Worm (Caenorhabditis elegans) whole organism, young adult: ENCODE results near the gene F22H10.11.
A peak's percentile ranks its signal among the peaks of the same experiment; 100 is the strongest.

ENCODE experiments used
- B0035.1 ChIP-seq: sonication (generic microtip); optimal IDR thresholded peaks from 2 replicates; lab custom pipeline; 2016; ENCODE audit warnings: missing genetic modification characterization, mild to moderate bottlenecking, missing compliant biosample characterization, missing genotype, missing genetic modification reagents
- B0261.1 ChIP-seq: sonication (generic microtip); optimal IDR thresholded peaks from 2 replicates; lab custom pipeline; 2016; ENCODE audit warnings: mild to moderate bottlenecking, missing genetic modification characterization, moderate library complexity, missing compliant biosample characterization
- B0336.3 ChIP-seq: fragments of 200-800 bp; sonication (Bioruptor generic); IDR thresholded peaks from 2 replicates; pipeline ENCODE4 v1.3.6; 2022; ENCODE audit warnings: missing genetic modification characterization, missing compliant biosample characterization
- C06A6.2 ChIP-seq: fragments of 200-800 bp; sonication (Bioruptor generic); conservative IDR thresholded peaks from 2 replicates; pipeline ENCODE4 v1.3.6; 2022; ENCODE audit warnings: missing genetic modification characterization, missing compliant biosample characterization
- C17E4.6 ChIP-seq: fragments of 200-800 bp; sonication (Bioruptor generic); IDR thresholded peaks from 2 replicates; pipeline ENCODE4 v1.3.6; 2022; ENCODE audit warnings: missing genetic modification reagents, missing genetic modification characterization, missing compliant biosample characterization
- F10E7.11 ChIP-seq: sonication (generic microtip); optimal IDR thresholded peaks from 2 replicates; lab custom pipeline; 2017; ENCODE audit warnings: mild to moderate bottlenecking, missing genetic modification characterization, moderate library complexity, missing compliant biosample characterization
- F33H1.4 ChIP-seq: fragments of 200-800 bp; sonication (Bioruptor generic); IDR thresholded peaks from 2 replicates; pipeline ENCODE4 v1.3.6; 2022; ENCODE audit warnings: missing genetic modification reagents, missing genetic modification characterization, missing compliant biosample characterization
- F37B4.10 ChIP-seq: fragments of 200-800 bp; sonication (Bioruptor generic); IDR thresholded peaks from 2 replicates; pipeline ENCODE4 v1.3.6; 2022; ENCODE audit warnings: missing genetic modification characterization, missing compliant biosample characterization
- F49E8.2 ChIP-seq: sonication (generic microtip); optimal IDR thresholded peaks from 3 replicates; lab custom pipeline; 2017; ENCODE audit warnings: missing genetic modification characterization, mild to moderate bottlenecking, missing compliant biosample characterization, antibody characterized with exemption, moderate library complexity; ENCODE audit not compliant: insufficient read depth
- F52B5.7 ChIP-seq: sonication (generic microtip); optimal IDR thresholded peaks from 2 replicates; lab custom pipeline; 2016; ENCODE audit warnings: mild to moderate bottlenecking, missing genetic modification characterization, missing compliant biosample characterization
- F55B11.4 ChIP-seq: sonication (generic microtip); optimal IDR thresholded peaks from 2 replicates; lab custom pipeline; 2016; ENCODE audit warnings: missing compliant biosample characterization, missing genetic modification characterization, borderline replicate concordance; ENCODE audit not compliant: insufficient read depth
- Y95B8A.8 ChIP-seq: fragments of 200-800 bp; sonication (Bioruptor generic); IDR thresholded peaks from 2 replicates; pipeline ENCODE4 v1.3.6; 2022; ENCODE audit warnings: missing genetic modification reagents, missing genetic modification characterization, missing compliant biosample characterization
- akir-1 ChIP-seq: fragments of 200-800 bp; sonication (Bioruptor generic); optimal IDR thresholded peaks from 2 replicates; lab custom pipeline; 2018; ENCODE audit warnings: mild to moderate bottlenecking, missing genetic modification characterization, moderate library complexity, missing compliant biosample characterization
- atf-7 ChIP-seq: sonication (generic microtip); optimal IDR thresholded peaks from 2 replicates; lab custom pipeline; 2017; ENCODE audit warnings: mild to moderate bottlenecking, missing genetic modification characterization, missing compliant biosample characterization
- athp-1 ChIP-seq: sonication (generic microtip); optimal IDR thresholded peaks from 2 replicates; lab custom pipeline; 2017; ENCODE audit warnings: mild to moderate bottlenecking, missing genetic modification characterization, missing compliant biosample characterization
- attf-5 ChIP-seq: fragments of 200-800 bp; sonication (Bioruptor generic); optimal IDR thresholded peaks from 2 replicates; lab custom pipeline; 2018; ENCODE audit warnings: mild to moderate bottlenecking, missing genetic modification characterization, missing compliant biosample characterization
- cebp-1 ChIP-seq, 2 experiments: fragments of 200-800 bp in 1 of 2; sonication (Bioruptor generic) in 1 of 2; sonication (generic microtip) in 1 of 2; IDR thresholded peaks in 1 of 2; optimal IDR thresholded peaks in 1 of 2; 2 replicates each; pipeline versions ENCODE4 v1.3.6 to Lab custom; 2017 to 2022; ENCODE audit warnings: missing compliant biosample characterization in 2 of 2, missing genetic modification characterization in 2 of 2, mild to moderate bottlenecking in 1 of 2, missing genetic modification reagents in 1 of 2, moderate library complexity in 1 of 2
- cebp-2 ChIP-seq: fragments of 200-800 bp; sonication (Bioruptor generic); IDR thresholded peaks from 2 replicates; pipeline ENCODE4 v1.3.6; 2022; ENCODE audit warnings: missing genetic modification characterization, missing compliant biosample characterization
- ceh-40 ChIP-seq: fragments of 200-800 bp; sonication (Bioruptor generic); IDR thresholded peaks from 2 replicates; pipeline ENCODE4 v1.3.6; 2022; ENCODE audit warnings: missing genetic modification characterization, missing compliant biosample characterization
- ceh-58 ChIP-seq: fragments of 200-800 bp; sonication (Bioruptor generic); IDR thresholded peaks from 2 replicates; pipeline ENCODE4 v1.3.6; 2022; ENCODE audit warnings: missing genetic modification characterization, missing compliant biosample characterization
- ceh-79 ChIP-seq: sonication (generic microtip); optimal IDR thresholded peaks from 2 replicates; lab custom pipeline; 2017; ENCODE audit warnings: mild to moderate bottlenecking, missing genetic modification characterization, missing compliant biosample characterization
- ceh-91 ChIP-seq: fragments of 200-800 bp; sonication (Bioruptor generic); IDR thresholded peaks from 2 replicates; pipeline ENCODE4 v1.3.6; 2022; ENCODE audit warnings: missing genetic modification reagents, missing genetic modification characterization, missing compliant biosample characterization
- die-1 ChIP-seq: sonication (generic microtip); optimal IDR thresholded peaks from 2 replicates; lab custom pipeline; 2016; ENCODE audit warnings: missing genotype, mild to moderate bottlenecking, missing genetic modification characterization, missing compliant biosample characterization
- dpff-1 ChIP-seq: sonication (generic microtip); optimal IDR thresholded peaks from 2 replicates; lab custom pipeline; 2017; ENCODE audit warnings: mild to moderate bottlenecking, missing genetic modification characterization, missing compliant biosample characterization
- efl-1 ChIP-seq: fragments of 150-350 bp; optimal IDR thresholded peaks from 2 replicates; lab custom pipeline; 2014; ENCODE audit warnings: missing biosample characterization, missing genetic modification reagents, missing genetic modification characterization
- egrh-3 ChIP-seq: fragments of 200-800 bp; sonication (Bioruptor generic); IDR thresholded peaks from 2 replicates; pipeline ENCODE4 v1.3.6; 2022; ENCODE audit warnings: missing genetic modification reagents, missing genetic modification characterization, missing compliant biosample characterization
- ets-4 ChIP-seq: fragments of 200-800 bp; sonication (Bioruptor generic); optimal IDR thresholded peaks from 2 replicates; lab custom pipeline; 2018; ENCODE audit warnings: mild to moderate bottlenecking, missing genetic modification characterization, missing compliant biosample characterization
- hlh-12 ChIP-seq: sonication (generic microtip); optimal IDR thresholded peaks from 2 replicates; lab custom pipeline; 2016; ENCODE audit warnings: missing genetic modification characterization, missing compliant biosample characterization
- hmg-1.2 ChIP-seq: fragments of 200-800 bp; sonication (Bioruptor generic); IDR thresholded peaks from 2 replicates; pipeline ENCODE4 v1.3.6; 2022; ENCODE audit warnings: missing genetic modification reagents, missing genetic modification characterization, missing compliant biosample characterization
- hmg-20 ChIP-seq: fragments of 200-800 bp; sonication (Bioruptor generic); IDR thresholded peaks from 2 replicates; pipeline ENCODE4 v1.3.6; 2022; ENCODE audit warnings: missing genetic modification reagents, missing genetic modification characterization, missing compliant biosample characterization
- hrde-1 ChIP-seq: sonication (generic microtip); optimal IDR thresholded peaks from 2 replicates; lab custom pipeline; 2016; ENCODE audit warnings: missing genetic modification characterization, mild to moderate bottlenecking, missing compliant biosample characterization, moderate library complexity, missing genotype, missing genetic modification reagents, borderline replicate concordance
- lag-1 ChIP-seq: fragments of 200-800 bp; sonication (Bioruptor generic); IDR thresholded peaks from 2 replicates; pipeline ENCODE4 v1.3.6; 2022; ENCODE audit warnings: missing genetic modification reagents, missing genetic modification characterization, missing compliant biosample characterization
- let-526 ChIP-seq: fragments of 200-800 bp; sonication (Bioruptor generic); IDR thresholded peaks from 2 replicates; pipeline ENCODE4 v1.3.6; 2022; ENCODE audit warnings: missing genetic modification reagents, missing genetic modification characterization, missing compliant biosample characterization
- lin-35 ChIP-seq, 3 experiments: fragments of 150-350 bp in 2 of 3; sonication (generic microtip) in 1 of 3; optimal IDR thresholded peaks; 2 replicates each; lab custom pipeline; 2014 to 2018; ENCODE audit warnings: missing biosample characterization in 3 of 3, missing genetic modification characterization in 3 of 3, missing genetic modification reagents in 3 of 3
- lin-40 ChIP-seq: sonication (generic microtip); optimal IDR thresholded peaks from 2 replicates; lab custom pipeline; 2016; ENCODE audit warnings: missing genetic modification characterization, mild to moderate bottlenecking, missing compliant biosample characterization, missing genotype, missing genetic modification reagents
- lsy-27 ChIP-seq: sonication (generic microtip); optimal IDR thresholded peaks from 2 replicates; lab custom pipeline; 2017; ENCODE audit warnings: missing genetic modification characterization, mild to moderate bottlenecking, missing compliant biosample characterization, antibody characterized with exemption, missing genotype, borderline replicate concordance; ENCODE audit not compliant: insufficient read depth
- madf-8 ChIP-seq: fragments of 200-800 bp; sonication (Bioruptor generic); conservative IDR thresholded peaks from 2 replicates; pipeline ENCODE4 v1.3.6; 2022; ENCODE audit warnings: missing genetic modification reagents, missing genetic modification characterization, missing compliant biosample characterization
- mcd-1 ChIP-seq: fragments of 200-800 bp; sonication (Bioruptor generic); IDR thresholded peaks from 2 replicates; pipeline ENCODE4 v1.3.6; 2022; ENCODE audit warnings: missing genetic modification reagents, missing genetic modification characterization, missing compliant biosample characterization
- mes-4 ChIP-seq: sonication (generic microtip); optimal IDR thresholded peaks from 2 replicates; lab custom pipeline; 2016; ENCODE audit warnings: missing genotype, missing genetic modification characterization, missing compliant biosample characterization
- nhr-179 ChIP-seq: sonication (generic microtip); optimal IDR thresholded peaks from 2 replicates; lab custom pipeline; 2016; ENCODE audit warnings: mild to moderate bottlenecking, missing genetic modification characterization, missing compliant biosample characterization
- sea-2 ChIP-seq: fragments of 200-800 bp; sonication (Bioruptor generic); IDR thresholded peaks from 2 replicates; pipeline ENCODE4 v1.3.6; 2022; ENCODE audit warnings: missing genetic modification characterization, missing compliant biosample characterization
- snpc-1.3 ChIP-seq: sonication (generic microtip); optimal IDR thresholded peaks from 2 replicates; lab custom pipeline; 2017; ENCODE audit warnings: missing genetic modification characterization, mild to moderate bottlenecking, missing compliant biosample characterization, antibody characterized with exemption, moderate library complexity, missing genotype, missing genetic modification reagents; ENCODE audit not compliant: insufficient read depth
- snpc-4 ChIP-seq, 5 experiments: fragments of 150-350 bp in 1 of 5; sonication (generic microtip) in 4 of 5; optimal IDR thresholded peaks; 2 replicates each; lab custom pipeline; 2014 to 2018; ENCODE audit warnings: missing genetic modification characterization in 5 of 5, missing biosample characterization in 3 of 5, antibody characterized with exemption in 2 of 5, mild to moderate bottlenecking in 2 of 5, missing compliant biosample characterization in 2 of 5, missing genotype in 2 of 5, moderate library complexity in 2 of 5, missing genetic modification reagents in 1 of 5
- tbp1 ChIP-seq: fragments of 200-800 bp; sonication (Bioruptor generic); optimal IDR thresholded peaks from 2 replicates; lab custom pipeline; 2018; ENCODE audit warnings: mild to moderate bottlenecking, missing genetic modification characterization, missing compliant biosample characterization
- xnd-1 ChIP-seq: sonication (generic microtip); optimal IDR thresholded peaks from 2 replicates; lab custom pipeline; 2016; ENCODE audit warnings: missing genotype, missing genetic modification reagents, missing genetic modification characterization, missing compliant biosample characterization
- ztf-18 ChIP-seq: sonication (generic microtip); optimal IDR thresholded peaks from 2 replicates; lab custom pipeline; 2016; ENCODE audit warnings: missing genotype, mild to moderate bottlenecking, missing genetic modification characterization, missing compliant biosample characterization
- ztf-26 ChIP-seq: sonication (generic microtip); optimal IDR thresholded peaks from 2 replicates; lab custom pipeline; 2017; ENCODE audit warnings: missing genetic modification characterization, missing compliant biosample characterization
- ztf-6 ChIP-seq: fragments of 200-800 bp; sonication (Bioruptor generic); IDR thresholded peaks from 2 replicates; pipeline ENCODE4 v1.3.6; 2022; ENCODE audit warnings: missing genetic modification reagents, missing genetic modification characterization, missing compliant biosample characterization

The F22H10.11 gene

ce11 chrX:16724954-16725353 lies 37.1 kb upstream of the F22H10.11 start (continued):
- TF ChIP-seq ceh-79 (tag; lab: Kevin White, UChicago) (no peak), Y95B8A.8 (GFP tag; lab: Robert Waterston, UW) (no peak), hrde-1 (tag; lab: Kevin White, UChicago) (no peak), snpc-1.3 (tag; lab: Kevin White, UChicago) (no peak), snpc-4 (GFP tag; optimal IDR thresholded peaks at IDR 0.05; lab: Kevin White, UChicago) (no peak), snpc-4 (tag; optimal IDR thresholded peaks at IDR 0.05; lab: Kevin White, UChicago) (peak in 2 of 4 experiments; percentile 44 to 59), mes-4 (tag; lab: Kevin White, UChicago) (no peak), F52B5.7 (tag; lab: Kevin White, UChicago) (no peak), F10E7.11 (tag; lab: Kevin White, UChicago) (no peak), lin-35 (GFP tag; optimal IDR thresholded peaks at IDR 0.05; lab: Kevin White, UChicago) (no peak), ztf-6 (no peak), lin-40 (tag; lab: Kevin White, UChicago) (peak; percentile 72), cebp-2 (GFP tag; lab: Robert Waterston, UW) (no peak), attf-5 (GFP tag; lab: Kevin White, UChicago) (peak; percentile 44), die-1 (tag; lab: Kevin White, UChicago) (no peak), akir-1 (GFP tag; lab: Kevin White, UChicago) (no peak), ceh-58 (no peak), C06A6.2 (GFP tag; lab: Robert Waterston, UW) (no peak), hmg-1.2 (GFP tag; lab: Robert Waterston, UW) (no peak), ceh-40 (GFP tag; lab: Robert Waterston, UW) (no peak), F37B4.10 (no peak), lag-1 (no peak), tbp1 (GFP tag; lab: Kevin White, UChicago) (peak; percentile 51), ets-4 (peak; percentile 41), B0035.1 (tag; lab: Kevin White, UChicago) (no peak), F33H1.4 (GFP tag; lab: Robert Waterston, UW) (no peak), F55B11.4 (tag; lab: Kevin White, UChicago) (no peak), madf-8 (GFP tag; lab: Robert Waterston, UW) (no peak), ztf-18 (no peak), xnd-1 (tag; lab: Kevin White, UChicago) (no peak), B0261.1 (tag; lab: Kevin White, UChicago) (no peak), C17E4.6 (no peak), athp-1 (tag; lab: Kevin White, UChicago) (no peak), ceh-91 (GFP tag; lab: Robert Waterston, UW) (no peak), cebp-1 (GFP tag; IDR thresholded peaks at IDR 0.05; lab: Robert Waterston, UW) (peak; percentile 12; the same call in 1 of the 2 replicates), cebp-1 (tag; optimal IDR thresholded peaks at IDR 0.05; lab: Kevin White, UChicago) (peak; percentile 4), atf-7 (peak; percentile 13), egrh-3 (no peak), let-526 (no peak), hlh-12 (tag; lab: Kevin White, UChicago) (no peak), dpff-1 (tag; lab: Kevin White, UChicago) (no peak), efl-1 (no peak), sea-2 (no peak), hmg-20 (GFP tag; lab: Robert Waterston, UW) (no peak), ztf-26 (tag; lab: Kevin White, UChicago) (peak; percentile 47), F49E8.2 (tag; lab: Kevin White, UChicago) (no peak), mcd-1 (GFP tag; lab: Robert Waterston, UW) (no peak), B0336.3 (GFP tag; lab: Robert Waterston, UW) (no peak), lsy-27 (tag; lab: Kevin White, UChicago) (no peak), nhr-179 (tag; lab: Kevin White, UChicago) (no peak)
